Fruit fly (Drosophila melanogaster): ENCODE results near the gene KLHL18.

The KLHL18 gene

DNA sequence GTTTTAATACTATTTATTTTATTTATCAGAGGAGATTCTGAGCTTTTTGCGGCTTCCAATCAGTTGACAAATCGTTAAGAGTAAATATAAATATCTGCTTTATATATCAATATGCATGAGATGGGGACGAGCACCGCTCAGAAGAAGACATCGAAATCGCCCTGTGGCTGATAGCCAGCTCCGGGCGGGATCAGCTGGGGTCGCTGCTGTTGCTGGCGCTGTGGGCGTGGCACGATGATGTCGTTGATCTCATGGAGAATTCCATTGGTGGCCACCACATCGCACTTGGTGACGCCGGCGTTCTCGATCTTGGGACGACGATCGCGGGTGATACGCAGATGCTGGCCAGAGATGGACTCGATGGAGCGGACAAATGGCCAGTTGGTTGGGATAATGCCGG is 25.4 kb downstream of the KLHL18 start:
- no peak for TF ChIP-seq CTCF (optimal IDR thresholded peaks at IDR 0.05)

dm6 chr3R:11984441-11984840 is 25.8 kb downstream of the KLHL18 start, which contains the start of gene CG3397:
Gene CG3397, minus strand, starts transcription at chr3R:11984541.
- no peak for TF ChIP-seq CG8478 (optimal IDR thresholded peaks at IDR 0.05)
- no peak for TF ChIP-seq CTCF (optimal IDR thresholded peaks at IDR 0.05)

DNA sequence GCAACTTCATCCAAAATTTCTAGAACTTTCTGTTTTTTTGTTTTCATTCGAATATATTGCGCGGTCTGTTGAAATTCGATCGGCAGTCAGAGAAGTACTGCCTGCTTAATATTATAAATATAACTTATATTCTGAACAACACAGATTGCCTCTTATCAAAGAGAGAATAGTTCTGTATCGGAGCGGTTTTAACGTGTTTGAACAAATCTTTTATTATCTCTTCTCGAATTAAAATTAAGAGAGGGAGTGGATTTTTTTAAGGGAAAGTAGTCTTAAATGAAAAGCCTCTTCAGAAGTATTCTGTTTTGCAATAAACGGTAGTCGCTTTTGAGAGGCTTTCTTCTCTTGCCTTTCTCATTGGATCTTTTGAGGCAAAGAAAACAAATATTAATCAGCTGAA is 27.7 kb downstream of the KLHL18 start:
- TF ChIP-seq CTCF (optimal IDR thresholded peaks at IDR 0.05), result no peak
- no peak for TF ChIP-seq CG8478 (optimal IDR thresholded peaks at IDR 0.05)

- TF ChIP-seq CTCF (optimal IDR thresholded peaks at IDR 0.05), result no peak
- no peak for TF ChIP-seq CG8478 (optimal IDR thresholded peaks at IDR 0.05)
These were observed 28.3 kb downstream of the KLHL18 start, which contains the start of gene CG12224 for dm6 chr3R:11981962-11982361. Gene CG12224, minus strand, starts transcription at chr3R:11982062.

DNA sequence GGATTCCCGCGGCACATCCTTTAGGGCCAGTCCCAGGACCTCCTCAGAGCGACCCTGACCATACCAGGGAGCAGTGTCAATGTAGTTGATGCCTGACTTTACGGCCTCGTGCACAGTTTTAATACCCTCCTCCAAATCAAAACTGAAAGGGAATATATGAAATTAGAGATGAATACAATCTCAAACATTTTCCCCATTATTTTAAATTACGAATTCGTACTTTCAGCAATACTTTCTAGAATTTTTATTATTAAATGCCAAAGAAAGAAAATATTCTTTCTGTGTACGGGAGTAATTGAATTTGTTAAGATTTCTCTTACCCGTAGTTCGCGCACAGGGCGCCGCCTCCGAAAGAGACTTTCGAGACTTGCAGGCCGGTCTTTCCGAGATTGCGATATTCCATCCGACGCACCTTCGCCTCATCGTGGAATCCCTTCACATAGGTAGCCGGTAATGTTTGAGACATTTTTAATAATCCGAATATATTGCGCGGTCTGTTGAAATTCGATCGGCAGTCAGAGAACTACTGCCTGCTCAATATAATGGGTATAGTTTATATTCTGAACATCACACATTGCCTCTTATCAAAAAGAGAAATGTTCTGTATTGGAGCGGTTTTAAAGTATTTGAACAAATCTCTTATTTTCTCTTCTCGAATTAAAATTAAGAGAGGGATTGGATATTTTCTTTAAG is 30.2 kb downstream of the KLHL18 start, which contains the start of gene CG18547:
Gene CG18547 (minus strand): TSS at position 512 of the 693 bp plus-strand sequence.
- no peak for TF ChIP-seq CG8478 (optimal IDR thresholded peaks at IDR 0.05)
- no peak for TF ChIP-seq CTCF (optimal IDR thresholded peaks at IDR 0.05)

dm6 chr3R:11978278-11978677 is 32.0 kb downstream of the KLHL18 start:
- TF ChIP-seq CG8478 (optimal IDR thresholded peaks at IDR 0.05) (no peak), CTCF (optimal IDR thresholded peaks at IDR 0.05) (no peak)

DNA sequence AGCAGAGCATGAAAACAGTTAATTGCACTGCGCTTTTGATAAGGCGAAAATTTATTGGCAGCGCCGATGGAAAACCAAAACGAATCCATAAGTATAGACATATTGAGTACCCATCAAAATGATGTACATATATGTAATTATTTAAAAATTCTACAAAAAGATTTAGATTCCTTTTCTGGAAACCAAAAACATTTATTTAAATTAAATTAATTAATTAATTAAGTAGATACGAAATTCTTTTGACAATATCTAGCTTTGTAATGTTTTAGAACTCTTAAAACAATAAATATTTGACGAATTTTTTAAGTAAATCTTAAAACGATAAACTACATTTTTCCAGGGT is 32.9 kb downstream of the KLHL18 start:
- TF ChIP-seq CTCF (optimal IDR thresholded peaks at IDR 0.05) (no peak), CG8478 (optimal IDR thresholded peaks at IDR 0.05) (no peak)

- TF ChIP-seq CG8478 (optimal IDR thresholded peaks at IDR 0.05) (no peak), CTCF (optimal IDR thresholded peaks at IDR 0.05) (no peak)
These were observed 33.5 kb downstream of the KLHL18 start, which contains the start of gene CG10005 for dm6 chr3R:11976556-11977335. Gene CG10005, minus strand, starts transcription at chr3R:11977197.

DNA sequence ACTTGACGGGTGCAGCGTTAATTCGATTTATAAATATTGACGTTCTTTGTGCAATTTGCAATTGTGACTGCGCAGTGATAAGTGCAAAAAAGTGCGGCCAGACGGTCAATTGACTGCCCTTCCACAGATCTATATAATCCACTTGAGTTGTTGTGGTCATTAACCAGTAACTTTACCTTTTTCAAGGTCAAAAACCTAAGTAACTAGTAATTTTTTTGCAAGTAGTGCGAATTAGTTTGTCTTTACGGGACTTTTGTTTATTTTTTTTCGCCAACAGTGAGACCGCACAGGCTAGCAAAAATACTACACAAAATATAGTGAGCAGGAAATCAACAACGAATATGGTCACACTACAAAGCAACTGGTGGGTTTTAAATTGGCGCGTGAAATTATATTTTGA is 35.6 kb downstream of the KLHL18 start, which contains the start of gene Tango9:
Gene Tango9 (minus strand): TSS at position 280 of the 400 bp plus-strand sequence.
- TF ChIP-seq CG8478 (optimal IDR thresholded peaks at IDR 0.05) (no peak), CTCF (optimal IDR thresholded peaks at IDR 0.05) (no peak)

dm6 chr3R:11973826-11974225 is 36.4 kb downstream of the KLHL18 start:
- no peak for TF ChIP-seq CTCF (optimal IDR thresholded peaks at IDR 0.05)
- no peak for TF ChIP-seq CG8478 (optimal IDR thresholded peaks at IDR 0.05)

- TF ChIP-seq CTCF (optimal IDR thresholded peaks at IDR 0.05) (no peak), CG8478 (optimal IDR thresholded peaks at IDR 0.05) (no peak)
These were observed 38.8 kb downstream of the KLHL18 start, which contains the start of gene GC2 for dm6 chr3R:11971394-11971793. Gene GC2, plus strand, starts transcription at chr3R:11971694.

DNA sequence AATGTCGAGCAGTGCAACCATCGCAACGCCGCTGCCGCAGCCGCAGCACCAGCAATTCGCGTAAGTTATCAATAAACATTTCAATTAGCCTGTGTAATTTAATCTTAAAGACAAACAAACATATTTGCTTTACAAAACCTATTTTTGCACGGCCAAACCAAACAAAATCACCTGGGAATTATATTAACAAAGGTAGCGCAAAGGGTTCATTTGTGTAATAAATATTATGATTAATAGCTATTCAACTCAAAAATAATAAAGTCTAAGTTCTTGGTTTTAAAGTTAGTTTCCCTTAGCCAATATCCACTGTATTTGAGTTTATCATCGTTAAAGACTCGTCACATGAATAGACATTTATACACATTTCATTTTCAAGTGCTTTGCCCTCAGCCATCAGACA is 41.0 kb downstream of the KLHL18 start:
- TF ChIP-seq CG8478 (optimal IDR thresholded peaks at IDR 0.05) (no peak), CTCF (optimal IDR thresholded peaks at IDR 0.05) (no peak)

DNA sequence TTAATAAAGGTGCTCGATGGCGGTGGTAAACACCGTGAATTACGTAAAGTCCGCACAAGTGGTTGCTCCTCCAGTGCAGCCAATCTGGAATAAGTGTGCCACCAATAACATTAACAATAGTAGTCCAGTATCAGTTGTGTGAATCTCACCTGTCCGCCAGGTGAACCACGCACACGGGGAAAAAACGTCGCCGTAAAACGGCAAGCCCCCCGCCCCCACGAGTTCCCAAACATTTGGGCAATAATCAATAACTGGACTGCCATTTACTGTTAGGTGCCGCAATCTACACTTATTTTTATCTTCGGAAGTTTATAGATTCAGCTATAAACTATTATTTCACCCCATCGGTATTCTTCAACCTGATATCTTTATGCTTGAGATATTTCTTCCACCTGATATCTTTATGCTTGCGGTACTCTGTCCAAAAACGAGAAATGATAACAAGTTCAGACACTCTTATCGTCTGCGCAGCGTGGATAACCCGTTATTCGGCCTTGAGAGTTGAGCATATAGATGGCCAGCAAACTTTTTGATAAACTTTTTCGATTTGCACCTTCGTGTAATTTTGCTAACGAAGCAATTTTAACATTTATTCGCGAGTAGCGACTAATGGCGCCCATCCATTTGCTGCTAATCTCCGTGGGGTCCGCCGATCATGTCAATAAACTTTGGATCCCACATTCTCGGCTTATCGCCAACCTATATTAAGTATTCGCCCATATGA is 42.0 kb downstream of the KLHL18 start:
- TF ChIP-seq CG8478 (optimal IDR thresholded peaks at IDR 0.05), result no peak
- TF ChIP-seq CTCF (optimal IDR thresholded peaks at IDR 0.05), result no peak

DNA sequence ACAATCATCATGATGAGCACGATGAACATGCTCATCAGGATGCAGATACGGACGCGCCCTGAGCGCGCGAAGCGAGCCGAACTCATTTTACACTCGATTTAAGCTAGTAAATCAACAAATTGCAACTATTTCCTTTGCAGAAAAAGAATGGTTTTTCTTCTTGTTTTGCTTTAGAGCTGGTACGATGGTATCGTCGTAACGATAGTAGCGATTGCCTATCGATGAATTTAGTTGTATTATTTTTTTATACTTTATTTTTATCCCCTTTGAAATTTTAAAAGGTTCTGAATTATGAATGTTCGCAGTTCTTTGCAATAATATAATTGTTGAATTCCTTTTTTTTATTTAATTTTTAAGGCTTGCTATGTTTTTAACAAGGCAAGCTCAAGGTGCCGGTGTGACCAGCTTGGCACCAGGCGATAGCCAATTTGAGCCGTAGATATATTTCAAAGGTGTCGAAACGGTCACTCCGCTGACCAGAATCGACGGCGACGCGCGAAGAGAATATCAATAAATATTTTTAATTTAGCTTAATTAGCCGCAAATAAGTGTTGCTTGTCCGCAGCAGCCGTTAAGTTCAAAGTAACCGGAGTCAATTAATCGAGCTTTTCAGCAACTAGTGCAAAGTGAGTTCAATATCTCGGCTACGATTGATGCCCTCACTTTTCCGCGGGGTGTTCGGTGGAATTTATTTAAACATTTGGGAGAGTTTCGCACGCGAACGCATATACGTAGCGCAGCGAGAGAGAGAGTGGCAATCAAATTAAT is 42.8 kb downstream of the KLHL18 start, which contains the start of the genes CG12213 and GC1:
Gene CG12213 (minus strand): TSS at position 430 of the 768 bp plus-strand sequence.
Gene GC1 (plus strand): TSS at position 447 of the 768 bp plus-strand sequence.
- TF ChIP-seq CTCF (optimal IDR thresholded peaks at IDR 0.05) (peak in 1 of 2 experiments; percentile 16), CG8478 (optimal IDR thresholded peaks at IDR 0.05) (no peak)
